Worm (Caenorhabditis elegans) whole organism, mixed stage, embryonic: ENCODE results near the gene dod-22.

Source experiments
- bed-3 ChIP-seq: fragments of 200-800 bp; sonication (Bioruptor generic); optimal IDR thresholded peaks from 3 replicates; lab custom pipeline; 2018; ENCODE audit warnings: mild to moderate bottlenecking, missing genetic modification characterization, moderate library complexity, missing compliant biosample characterization
- blmp-1 ChIP-seq: fragments of 150-350 bp; optimal IDR thresholded peaks from 2 replicates; lab custom pipeline; 2014; ENCODE audit warnings: missing biosample characterization, missing genetic modification characterization
- ceh-39 ChIP-seq: fragments of 150-350 bp; optimal IDR thresholded peaks from 2 replicates; lab custom pipeline; 2014; ENCODE audit warnings: missing biosample characterization, missing genetic modification characterization
- ceh-43 ChIP-seq: fragments of 200-800 bp; sonication (Bioruptor generic); optimal IDR thresholded peaks from 2 replicates; lab custom pipeline; 2018; ENCODE audit warnings: mild to moderate bottlenecking, missing genetic modification characterization, moderate library complexity, missing compliant biosample characterization
- ceh-83 ChIP-seq: fragments of 200-800 bp; sonication (Bioruptor generic); optimal IDR thresholded peaks from 2 replicates; lab custom pipeline; 2018; ENCODE audit warnings: mild to moderate bottlenecking, missing genetic modification characterization, missing compliant biosample characterization
- ces-1 ChIP-seq: fragments of 150-350 bp; optimal IDR thresholded peaks from 2 replicates; lab custom pipeline; 2014; ENCODE audit warnings: missing biosample characterization, missing genetic modification reagents, missing genetic modification characterization
- drap-1 ChIP-seq: fragments of 200-800 bp; sonication (Bioruptor generic); optimal IDR thresholded peaks from 3 replicates; lab custom pipeline; 2018; ENCODE audit warnings: mild to moderate bottlenecking, missing genetic modification characterization, missing compliant biosample characterization
- elt-1 ChIP-seq: sonication (generic microtip); optimal IDR thresholded peaks from 2 replicates; lab custom pipeline; 2017; ENCODE audit warnings: missing genetic modification characterization, mild to moderate bottlenecking, missing compliant biosample characterization, antibody characterized with exemption, moderate library complexity, borderline replicate concordance; ENCODE audit not compliant: insufficient read depth
- elt-3 ChIP-seq: fragments of 150-350 bp; optimal IDR thresholded peaks from 2 replicates; lab custom pipeline; 2014; ENCODE audit warnings: missing biosample characterization, missing genetic modification characterization
- flh-1 ChIP-seq: fragments of 200-800 bp; sonication (Bioruptor generic); optimal IDR thresholded peaks from 2 replicates; lab custom pipeline; 2018; ENCODE audit warnings: mild to moderate bottlenecking, missing genetic modification characterization, moderate library complexity, missing compliant biosample characterization
- ham-2 ChIP-seq: fragments of 200-800 bp; sonication (Bioruptor generic); optimal IDR thresholded peaks from 2 replicates; lab custom pipeline; 2018; ENCODE audit warnings: mild to moderate bottlenecking, missing genetic modification characterization, missing compliant biosample characterization
- hlh-1 ChIP-seq: fragments of 150-350 bp; optimal IDR thresholded peaks from 2 replicates; lab custom pipeline; 2014; ENCODE audit warnings: missing biosample characterization, missing genetic modification reagents, missing genetic modification characterization
- lin-13 ChIP-seq: fragments of 150-350 bp; optimal IDR thresholded peaks from 2 replicates; lab custom pipeline; 2014; ENCODE audit warnings: missing biosample characterization, missing genetic modification characterization
- lin-32 ChIP-seq: fragments of 200-800 bp; sonication (Bioruptor generic); optimal IDR thresholded peaks from 2 replicates; lab custom pipeline; 2018; ENCODE audit warnings: mild to moderate bottlenecking, missing genetic modification characterization, missing compliant biosample characterization
- lsy-2 ChIP-seq: fragments of 150-350 bp; optimal IDR thresholded peaks from 2 replicates; lab custom pipeline; 2014; ENCODE audit warnings: missing biosample characterization, missing genetic modification characterization
- mab-5 ChIP-seq: fragments of 150-350 bp; optimal IDR thresholded peaks from 2 replicates; lab custom pipeline; 2014; ENCODE audit warnings: missing biosample characterization, missing genetic modification characterization
- mep-1 ChIP-seq: fragments of 150-350 bp; optimal IDR thresholded peaks from 2 replicates; lab custom pipeline; 2017; ENCODE audit warnings: missing biosample characterization, missing genetic modification reagents, missing genetic modification characterization, inconsistent platforms
- mls-2 ChIP-seq: sonication (generic microtip); optimal IDR thresholded peaks from 2 replicates; lab custom pipeline; 2016; ENCODE audit warnings: mild to moderate bottlenecking, missing genetic modification characterization, moderate library complexity, missing compliant biosample characterization
- nhr-12 ChIP-seq: fragments of 150-350 bp; optimal IDR thresholded peaks from 2 replicates; lab custom pipeline; 2014; ENCODE audit warnings: missing biosample characterization, missing genetic modification characterization
- nhr-2 ChIP-seq: fragments of 150-350 bp; optimal IDR thresholded peaks from 2 replicates; lab custom pipeline; 2014; ENCODE audit warnings: missing biosample characterization, missing genetic modification characterization
- nhr-237 ChIP-seq: fragments of 150-350 bp; optimal IDR thresholded peaks from 2 replicates; lab custom pipeline; 2014; ENCODE audit warnings: missing biosample characterization, missing genetic modification characterization
- nhr-76 ChIP-seq: sonication (generic microtip); optimal IDR thresholded peaks from 2 replicates; lab custom pipeline; 2017; ENCODE audit warnings: missing biosample characterization, missing genetic modification characterization
- pha-4 ChIP-seq: fragments of 150-350 bp; optimal IDR thresholded peaks from 2 replicates; lab custom pipeline; 2018; ENCODE audit warnings: missing biosample characterization, missing genetic modification reagents, missing genetic modification characterization
- sem-2 ChIP-seq: fragments of 200-800 bp; sonication (Bioruptor generic); optimal IDR thresholded peaks from 2 replicates; lab custom pipeline; 2018; ENCODE audit warnings: mild to moderate bottlenecking, missing genetic modification characterization, missing compliant biosample characterization
- snpc-4 ChIP-seq: fragments of 150-350 bp; optimal IDR thresholded peaks from 2 replicates; lab custom pipeline; 2014; ENCODE audit warnings: missing biosample characterization, missing genetic modification characterization
- sptf-1 ChIP-seq: sonication (generic microtip); optimal IDR thresholded peaks from 2 replicates; lab custom pipeline; 2017; ENCODE audit warnings: mild to moderate bottlenecking, missing genetic modification characterization, moderate library complexity, missing compliant biosample characterization
- tbx-8 ChIP-seq: fragments of 200-800 bp; sonication (Bioruptor generic); optimal IDR thresholded peaks from 2 replicates; lab custom pipeline; 2018; ENCODE audit warnings: mild to moderate bottlenecking, missing genetic modification characterization, moderate library complexity, missing compliant biosample characterization
- unc-120 ChIP-seq: sonication (generic microtip); optimal IDR thresholded peaks from 2 replicates; lab custom pipeline; 2017; ENCODE audit warnings: missing genetic modification characterization, missing compliant biosample characterization; ENCODE audit not compliant: poor library complexity, severe bottlenecking
- unc-39 ChIP-seq: fragments of 150-350 bp; optimal IDR thresholded peaks from 2 replicates; lab custom pipeline; 2014; ENCODE audit warnings: missing biosample characterization, missing genetic modification characterization
- unc-62 ChIP-seq: fragments of 150-350 bp; optimal IDR thresholded peaks from 2 replicates; lab custom pipeline; 2014; ENCODE audit warnings: missing biosample characterization, missing genetic modification reagents, missing genetic modification characterization
- zip-8 ChIP-seq: fragments of 150-350 bp; optimal IDR thresholded peaks from 2 replicates; lab custom pipeline; 2014; ENCODE audit warnings: missing biosample characterization, missing genetic modification characterization
- ztf-11 ChIP-seq: fragments of 150-350 bp; optimal IDR thresholded peaks from 2 replicates; lab custom pipeline; 2014; ENCODE audit warnings: missing biosample characterization, missing genetic modification characterization

Gene dod-22

ce11 chrIV:12989355-12989754 is 24.2 kb downstream of the dod-22 start, which contains the start of gene K10D11.6:
Gene K10D11.6, minus strand, starts transcription at chrIV:12989455.
- TF ChIP-seq ces-1 (GFP tag; lab: Kevin White, UChicago) (no peak), ham-2 (GFP tag; lab: Kevin White, UChicago) (no peak), zip-8 (no peak), unc-120 (tag; lab: Kevin White, UChicago) (no peak), sptf-1 (no peak), ztf-11 (no peak), lin-32 (GFP tag; lab: Kevin White, UChicago) (no peak), lin-13 (tag; lab: Kevin White, UChicago) (no peak), lsy-2 (no peak), elt-3 (no peak), tbx-8 (GFP tag; lab: Kevin White, UChicago) (no peak), blmp-1 (tag; lab: Kevin White, UChicago) (no peak)
- TF ChIP-seq, all 35 proteins: peak for 0

- no peak for TF ChIP-seq hlh-1
- TF ChIP-seq unc-120 (tag; lab: Kevin White, UChicago) = no peak
- no peak for TF ChIP-seq sptf-1
- no peak for TF ChIP-seq pha-4 (tag; lab: Kevin White, UChicago)
- no peak for TF ChIP-seq ceh-43 (GFP tag; lab: Kevin White, UChicago)
- TF ChIP-seq blmp-1 (tag; lab: Kevin White, UChicago) = no peak
- no peak for TF ChIP-seq tbx-8 (GFP tag; lab: Kevin White, UChicago)
- no peak for TF ChIP-seq lin-32 (GFP tag; lab: Kevin White, UChicago)
- TF ChIP-seq mep-1 (tag; lab: Kevin White, UChicago) = no peak
- no peak for TF ChIP-seq drap-1 (GFP tag; lab: Kevin White, UChicago)
- no peak for TF ChIP-seq ces-1 (GFP tag; lab: Kevin White, UChicago)
- TF ChIP-seq ztf-11 = no peak
- no peak for TF ChIP-seq ceh-83 (GFP tag; lab: Kevin White, UChicago)
- TF ChIP-seq zip-8 = no peak
- no peak for TF ChIP-seq nhr-2 (tag; lab: Kevin White, UChicago)
- no peak for TF ChIP-seq lin-13 (tag; lab: Kevin White, UChicago)
- no peak for TF ChIP-seq elt-3
- TF ChIP-seq sem-2 (GFP tag; lab: Kevin White, UChicago) = no peak
- no peak for TF ChIP-seq unc-39 (tag; lab: Kevin White, UChicago)
- TF ChIP-seq, all 35 proteins: peak for 0
These were observed 25.5 kb downstream of the dod-22 start for ce11 chrIV:12990638-12991037.

ce11 chrIV:12991629-12992028 is 26.5 kb downstream of the dod-22 start, which contains the start of gene K10D11.5:
Gene K10D11.5, minus strand, starts transcription at chrIV:12991843.
- no peak for TF ChIP-seq unc-62 (GFP tag; lab: Kevin White, UChicago)
- TF ChIP-seq ceh-39 = no peak
- TF ChIP-seq bed-3 = no peak
- no peak for TF ChIP-seq blmp-1 (tag; lab: Kevin White, UChicago)
- TF ChIP-seq nhr-76 (tag; lab: Kevin White, UChicago) = no peak
- no peak for TF ChIP-seq unc-39 (tag; lab: Kevin White, UChicago)
- TF ChIP-seq ceh-43 (GFP tag; lab: Kevin White, UChicago) = no peak
- no peak for TF ChIP-seq pha-4 (tag; lab: Kevin White, UChicago)
- no peak for TF ChIP-seq lin-32 (GFP tag; lab: Kevin White, UChicago)
- no peak for TF ChIP-seq nhr-12 (tag; lab: Kevin White, UChicago)
- TF ChIP-seq, all 35 proteins: peak for 0

- no peak for TF ChIP-seq nhr-2 (tag; lab: Kevin White, UChicago)
- peak; percentile 48 for TF ChIP-seq zip-8
These were observed 29.2 kb downstream of the dod-22 start, which contains the start of gene K10D11.4 for ce11 chrIV:12994376-12994775. Gene K10D11.4, minus strand, starts transcription at chrIV:12994476.

- TF ChIP-seq mls-2 (tag; lab: Kevin White, UChicago) (no peak), zip-8 (no peak), sptf-1 (no peak), tbx-8 (GFP tag; lab: Kevin White, UChicago) (no peak), elt-3 (no peak), mep-1 (tag; lab: Kevin White, UChicago) (no peak), nhr-237 (tag; lab: Kevin White, UChicago) (no peak), drap-1 (GFP tag; lab: Kevin White, UChicago) (no peak), lin-13 (tag; lab: Kevin White, UChicago) (no peak), elt-1 (tag; lab: Kevin White, UChicago) (no peak), snpc-4 (no peak), mab-5 (tag; lab: Kevin White, UChicago) (no peak), flh-1 (GFP tag; lab: Kevin White, UChicago) (no peak), unc-120 (tag; lab: Kevin White, UChicago) (no peak), nhr-12 (tag; lab: Kevin White, UChicago) (no peak), unc-39 (tag; lab: Kevin White, UChicago) (no peak), lin-32 (GFP tag; lab: Kevin White, UChicago) (no peak), ham-2 (GFP tag; lab: Kevin White, UChicago) (no peak), pha-4 (tag; lab: Kevin White, UChicago) (no peak)
These were observed 30.7 kb downstream of the dod-22 start, which contains the start of gene K10D11.7 for ce11 chrIV:12995886-12996285. Gene K10D11.7, minus strand, starts transcription at chrIV:12995986.
